Worm (Caenorhabditis elegans) whole organism, L3 larva: ENCODE results near the gene str-204.

Source experiments
- aly-2 ChIP-seq: fragments of 150-350 bp; optimal IDR thresholded peaks from 2 replicates; lab custom pipeline; 2014; ENCODE audit warnings: missing biosample characterization, missing genetic modification characterization
- ceh-9 ChIP-seq: sonication (generic microtip); optimal IDR thresholded peaks from 2 replicates; lab custom pipeline; 2018; ENCODE audit warnings: missing biosample characterization, missing genetic modification characterization
- daf-12 ChIP-seq: fragments of 150-350 bp; optimal IDR thresholded peaks from 2 replicates; lab custom pipeline; 2014; ENCODE audit warnings: missing biosample characterization, missing genetic modification reagents, missing genetic modification characterization
- nhr-11 ChIP-seq: fragments of 150-350 bp; optimal IDR thresholded peaks from 2 replicates; lab custom pipeline; 2014; ENCODE audit warnings: missing biosample characterization, missing genetic modification characterization
- nhr-23 ChIP-seq: fragments of 150-350 bp; optimal IDR thresholded peaks from 2 replicates; lab custom pipeline; 2014; ENCODE audit warnings: missing biosample characterization, missing genetic modification reagents, missing genetic modification characterization
- pha-4 ChIP-seq: fragments of 150-350 bp; optimal IDR thresholded peaks from 2 replicates; lab custom pipeline; 2014; ENCODE audit warnings: missing biosample characterization, missing genetic modification reagents, missing genetic modification characterization
- pqm-1 ChIP-seq: fragments of 150-350 bp; optimal IDR thresholded peaks from 2 replicates; lab custom pipeline; 2017; ENCODE audit warnings: missing biosample characterization, missing genetic modification characterization, inconsistent platforms
- ztf-11 ChIP-seq: fragments of 150-350 bp; optimal IDR thresholded peaks from 2 replicates; lab custom pipeline; 2014; ENCODE audit warnings: missing biosample characterization, missing genetic modification characterization

- TF ChIP-seq nhr-11 (tag; lab: Kevin White, UChicago), result no peak
- TF ChIP-seq pha-4 (tag; lab: Kevin White, UChicago), result no peak
- no peak for TF ChIP-seq aly-2 (tag; lab: Kevin White, UChicago)
- no peak for TF ChIP-seq ceh-9 (tag; lab: Kevin White, UChicago)
- no peak for TF ChIP-seq daf-12
- no peak for TF ChIP-seq ztf-11 (tag; lab: Kevin White, UChicago)
- TF ChIP-seq pqm-1 (tag; lab: Kevin White, UChicago), result no peak
- TF ChIP-seq nhr-23, result no peak
Measured at ce11 chrV:7129460-7129859, 30.0 kb upstream of the str-204 start, which contains the start of gene T01C4.8.
